Worm (Caenorhabditis elegans) whole organism, young adult: ENCODE data around the gene C01G10.4.

ENCODE experiments used
- B0261.1 ChIP-seq: sonication (generic microtip); optimal IDR thresholded peaks from 2 replicates; lab custom pipeline; 2016; ENCODE audit warnings: mild to moderate bottlenecking, missing genetic modification characterization, moderate library complexity, missing compliant biosample characterization
- C06A6.2 ChIP-seq: fragments of 200-800 bp; sonication (Bioruptor generic); conservative IDR thresholded peaks from 2 replicates; pipeline ENCODE4 v1.3.6; 2022; ENCODE audit warnings: missing genetic modification characterization, missing compliant biosample characterization
- F23B12.7 ChIP-seq: sonication (generic microtip); optimal IDR thresholded peaks from 2 replicates; lab custom pipeline; 2017; ENCODE audit warnings: missing genetic modification characterization, mild to moderate bottlenecking, missing compliant biosample characterization, antibody characterized with exemption, moderate library complexity; ENCODE audit not compliant: insufficient read depth
- efl-1 ChIP-seq: fragments of 150-350 bp; optimal IDR thresholded peaks from 2 replicates; lab custom pipeline; 2014; ENCODE audit warnings: missing biosample characterization, missing genetic modification reagents, missing genetic modification characterization
- ekl-4 ChIP-seq: fragments of 200-800 bp; sonication (Bioruptor generic); IDR thresholded peaks from 2 replicates; pipeline ENCODE4 v1.3.6; 2022; ENCODE audit warnings: missing genetic modification reagents, missing genetic modification characterization, missing compliant biosample characterization
- madf-3 ChIP-seq: fragments of 200-800 bp; sonication (Bioruptor generic); IDR thresholded peaks from 2 replicates; pipeline ENCODE4 v1.3.6; 2022; ENCODE audit warnings: missing genetic modification reagents, missing genetic modification characterization, missing compliant biosample characterization
- mes-4 ChIP-seq: sonication (generic microtip); optimal IDR thresholded peaks from 2 replicates; lab custom pipeline; 2016; ENCODE audit warnings: missing genotype, missing genetic modification characterization, missing compliant biosample characterization
- nhr-120 ChIP-seq: fragments of 200-800 bp; sonication (Bioruptor generic); IDR thresholded peaks from 2 replicates; pipeline ENCODE4 v1.3.6; 2022; ENCODE audit warnings: missing genetic modification characterization, missing compliant biosample characterization
- nhr-80 ChIP-seq: sonication (generic microtip); optimal IDR thresholded peaks from 2 replicates; lab custom pipeline; 2016; ENCODE audit warnings: missing genetic modification characterization, missing compliant biosample characterization
- unc-62 ChIP-seq: fragments of 150-350 bp; optimal IDR thresholded peaks from 2 replicates; lab custom pipeline; 2014; ENCODE audit warnings: missing biosample characterization, missing genetic modification reagents, missing genetic modification characterization
- zfh-2 ChIP-seq: fragments of 200-800 bp; sonication (Bioruptor generic); conservative IDR thresholded peaks from 2 replicates; pipeline ENCODE4 v1.3.6; 2022; ENCODE audit warnings: missing genetic modification reagents, missing genetic modification characterization, missing compliant biosample characterization

DNA sequence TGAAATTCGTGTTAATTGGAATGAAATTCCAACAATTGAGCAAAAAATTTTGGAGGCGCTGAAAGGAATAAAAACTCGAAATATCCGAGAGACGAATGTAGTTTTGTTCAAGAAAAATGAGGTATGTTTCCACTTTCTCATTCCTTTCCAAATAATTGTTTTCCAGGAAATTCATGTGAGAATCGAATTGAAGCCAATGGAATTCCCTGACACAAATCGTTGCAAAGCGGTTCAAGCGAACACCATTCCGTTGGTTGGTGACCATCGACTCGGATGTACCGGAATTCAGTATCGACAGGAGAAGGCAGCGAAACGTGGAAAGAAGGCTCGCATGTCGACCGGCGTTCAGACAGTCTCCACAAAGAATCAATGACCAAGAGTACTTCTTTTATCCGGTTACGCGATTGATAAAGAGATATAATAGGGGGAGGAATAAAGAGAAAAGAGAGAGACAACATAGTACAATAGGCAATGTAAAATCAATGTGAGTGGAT, 33.1 kb upstream of the C01G10.4 start:
- TF ChIP-seq nhr-80 (tag; lab: Kevin White, UChicago) (no peak), F23B12.7 (tag; lab: Kevin White, UChicago) (no peak), zfh-2 (GFP tag; lab: Robert Waterston, UW) (no peak), unc-62 (GFP tag; lab: Kevin White, UChicago) (no peak), madf-3 (no peak), nhr-120 (GFP tag; lab: Robert Waterston, UW) (no peak), ekl-4 (GFP tag; lab: Robert Waterston, UW) (no peak), C06A6.2 (no peak), efl-1 (GFP tag; lab: Kevin White, UChicago) (no peak), B0261.1 (tag; lab: Kevin White, UChicago) (no peak), mes-4 (tag; lab: Kevin White, UChicago) (no peak)
